Worm (Caenorhabditis elegans) whole organism, L4/young adult: ENCODE measurements around the gene trcs-1.
"Not testable (repeated sequence)": the region's sequence is repeated elsewhere in the genome, so short reads cannot be mapped to it uniquely, and the experiment has no call there.

Experiments used
- W03F9.2 ChIP-seq: fragments of 150-350 bp; optimal IDR thresholded peaks from 2 replicates; lab custom pipeline; 2014; ENCODE audit warnings: missing biosample characterization, missing genetic modification characterization
- dao-5 ChIP-seq: sonication (generic microtip); optimal IDR thresholded peaks from 2 replicates; lab custom pipeline; 2016; ENCODE audit warnings: missing genotype, missing genetic modification characterization, moderate library complexity, missing compliant biosample characterization
- him-1 ChIP-seq: sonication (generic microtip); optimal IDR thresholded peaks from 2 replicates; lab custom pipeline; 2016; ENCODE audit warnings: missing genotype, missing genetic modification reagents, missing genetic modification characterization, missing compliant biosample characterization

Gene trcs-1

ce11 chrIV:9615511-9615910 lies 26.9 kb upstream of the trcs-1 start:
- TF ChIP-seq dao-5 (tag; lab: Kevin White, UChicago) (no peak), W03F9.2 (tag; lab: Kevin White, UChicago) (no peak), him-1 (tag; lab: Kevin White, UChicago) (no peak)

ce11 chrIV:9614695-9615094 lies 26.1 kb upstream of the trcs-1 start, which contains the start of gene elt-1:
Gene elt-1, plus strand, starts transcription at chrIV:9614995.
- no peak for TF ChIP-seq dao-5 (tag; lab: Kevin White, UChicago)
- no peak for TF ChIP-seq him-1 (tag; lab: Kevin White, UChicago)
- no peak for TF ChIP-seq W03F9.2 (tag; lab: Kevin White, UChicago)

- TF ChIP-seq dao-5 (tag; lab: Kevin White, UChicago) (no peak), him-1 (tag; lab: Kevin White, UChicago) (no peak), W03F9.2 (tag; lab: Kevin White, UChicago) (no peak)
Observed at ce11 chrIV:9614060-9614459, 25.4 kb upstream of the trcs-1 start.

ce11 chrIV:9613072-9613590 lies 24.5 kb upstream of the trcs-1 start:
- TF ChIP-seq him-1 (tag; lab: Kevin White, UChicago) (no peak), dao-5 (tag; lab: Kevin White, UChicago) (no peak), W03F9.2 (tag; lab: Kevin White, UChicago) (no peak)

- TF ChIP-seq dao-5 (tag; lab: Kevin White, UChicago) (no peak), him-1 (tag; lab: Kevin White, UChicago) (no peak), W03F9.2 (tag; lab: Kevin White, UChicago) (no peak)
Observed at ce11 chrIV:9610923-9611322, 22.3 kb upstream of the trcs-1 start.

- TF ChIP-seq dao-5 (tag; lab: Kevin White, UChicago) (no peak), W03F9.2 (tag; lab: Kevin White, UChicago) (no peak), him-1 (tag; lab: Kevin White, UChicago) (no peak)
Observed at ce11 chrIV:9609095-9609494, 20.5 kb upstream of the trcs-1 start.

ce11 chrIV:9607945-9608344 lies 19.3 kb upstream of the trcs-1 start:
- TF ChIP-seq him-1 (tag; lab: Kevin White, UChicago) (no peak), dao-5 (tag; lab: Kevin White, UChicago) (no peak), W03F9.2 (tag; lab: Kevin White, UChicago) (no peak)

ce11 chrIV:9601595-9601994 lies 13.0 kb upstream of the trcs-1 start, which contains the start of gene aat-1:
Gene aat-1, minus strand, starts transcription at chrIV:9601695.
- no peak for TF ChIP-seq him-1 (tag; lab: Kevin White, UChicago)
- no peak for TF ChIP-seq dao-5 (tag; lab: Kevin White, UChicago)
- no peak for TF ChIP-seq W03F9.2 (tag; lab: Kevin White, UChicago)

ce11 chrIV:9595779-9596406 lies 7.3 kb upstream of the trcs-1 start, which contains the start of the genes F27C8.3 and F27C8.2:
Gene F27C8.3, minus strand, starts transcription at chrIV:9595879.
Gene F27C8.2, plus strand, starts transcription at chrIV:9596356.
- TF ChIP-seq him-1, W03F9.2, dao-5 (tag; lab: Kevin White, UChicago): not testable (repeated sequence)

ce11 chrIV:9593456-9593855 lies 4.8 kb upstream of the trcs-1 start, which contains the start of gene spp-18:
Gene spp-18, plus strand, starts transcription at chrIV:9593712.
- TF ChIP-seq him-1 (tag; lab: Kevin White, UChicago) (no peak), W03F9.2 (tag; lab: Kevin White, UChicago) (no peak), dao-5 (tag; lab: Kevin White, UChicago) (no peak)

- TF ChIP-seq him-1 (tag; lab: Kevin White, UChicago), result no peak
- TF ChIP-seq W03F9.2 (tag; lab: Kevin White, UChicago), result no peak
- no peak for TF ChIP-seq dao-5 (tag; lab: Kevin White, UChicago)
Observed at ce11 chrIV:9592413-9592812, 3.8 kb upstream of the trcs-1 start, which contains the start of gene pei-1. Gene pei-1, minus strand, starts transcription at chrIV:9592513.

ce11 chrIV:9584352-9584751 lies 4.3 kb downstream of the trcs-1 start:
- TF ChIP-seq him-1 (tag; lab: Kevin White, UChicago) (no peak), dao-5 (tag; lab: Kevin White, UChicago) (no peak), W03F9.2 (tag; lab: Kevin White, UChicago) (no peak)

- TF ChIP-seq him-1 (tag; lab: Kevin White, UChicago) (no peak), W03F9.2 (tag; lab: Kevin White, UChicago) (no peak), dao-5 (tag; lab: Kevin White, UChicago) (no peak)
Observed at ce11 chrIV:9580021-9580420, 8.6 kb downstream of the trcs-1 start, which contains the start of gene npr-2. Gene npr-2, minus strand, starts transcription at chrIV:9580121.
